Fruit fly (Drosophila melanogaster) whole organism, embryonic: ENCODE results near the gene CG3408.
A peak's percentile ranks its signal among the peaks of the same experiment; 100 is the strongest.

Experiments used
- Aef1 ChIP-seq: fragments of 200-800 bp; sonication (Bioruptor generic); IDR thresholded peaks from 3 replicates; pipeline ENCODE4 v1.3.6; 2022; ENCODE audit warnings: missing biosample characterization, missing genetic modification characterization
- Asciz ChIP-seq: fragments of 200-800 bp; sonication (Bioruptor generic); optimal IDR thresholded peaks from 2 replicates; lab custom pipeline; 2017; ENCODE audit warnings: missing biosample characterization, mild to moderate bottlenecking, missing genetic modification characterization, missing genetic modification reagents
- Atf6 ChIP-seq: fragments of 200-800 bp; sonication (Bioruptor generic); IDR thresholded peaks from 2 replicates; pipeline ENCODE4 v1.3.6; 2022; ENCODE audit warnings: missing biosample characterization, missing genetic modification characterization
- Blimp-1 ChIP-seq: fragments of 200-800 bp; sonication (Bioruptor generic); optimal IDR thresholded peaks from 3 replicates; lab custom pipeline; 2018; ENCODE audit warnings: missing biosample characterization, missing genetic modification characterization, mild to moderate bottlenecking, moderate library complexity, missing genetic modification reagents
- CG10366 ChIP-seq: fragments of 200-800 bp; sonication (Bioruptor generic); IDR thresholded peaks from 2 replicates; pipeline ENCODE4 v1.3.6; 2022; ENCODE audit warnings: missing biosample characterization, missing genetic modification characterization
- CG1233 ChIP-seq: fragments of 200-800 bp; sonication (Bioruptor generic); optimal IDR thresholded peaks from 4 replicates; lab custom pipeline; 2018; ENCODE audit warnings: missing biosample characterization, mild to moderate bottlenecking, missing genetic modification characterization
- CG12391 ChIP-seq: fragments of 200-800 bp; sonication (Bioruptor generic); optimal IDR thresholded peaks from 3 replicates; lab custom pipeline; 2018; ENCODE audit warnings: missing biosample characterization, mild to moderate bottlenecking, missing genetic modification characterization, moderate library complexity
- CG17361 ChIP-seq: fragments of 200-800 bp; sonication (Bioruptor generic); IDR thresholded peaks from 3 replicates; pipeline ENCODE4 v1.3.6; 2022; ENCODE audit warnings: missing biosample characterization, missing genetic modification characterization
- CG2199 ChIP-seq: fragments of 200-800 bp; sonication (Bioruptor generic); IDR thresholded peaks from 3 replicates; pipeline ENCODE4 v1.3.6; 2022; ENCODE audit warnings: missing biosample characterization, missing genetic modification characterization
- CG31441 ChIP-seq: fragments of 200-800 bp; sonication (Bioruptor generic); IDR thresholded peaks from 2 replicates; pipeline ENCODE4 v1.3.6; 2022; ENCODE audit warnings: missing biosample characterization, missing genetic modification characterization
- CG4282 ChIP-seq: fragments of 200-800 bp; sonication (Bioruptor generic); optimal IDR thresholded peaks from 2 replicates; lab custom pipeline; 2016; ENCODE audit warnings: missing biosample characterization, missing genetic modification characterization
- CG4424 ChIP-seq: fragments of 200-800 bp; sonication (Bioruptor generic); optimal IDR thresholded peaks from 3 replicates; lab custom pipeline; 2016; ENCODE audit warnings: missing biosample characterization, missing genetic modification characterization
- CG5245 ChIP-seq: fragments of 200-800 bp; sonication (Bioruptor generic); optimal IDR thresholded peaks from 3 replicates; lab custom pipeline; 2016; ENCODE audit warnings: missing biosample characterization, missing genetic modification characterization
- CG7372 ChIP-seq: fragments of 200-800 bp; sonication (Bioruptor generic); IDR thresholded peaks from 2 replicates; pipeline ENCODE4 v1.3.6; 2022; ENCODE audit warnings: missing biosample characterization, missing genetic modification characterization
- CG7745 ChIP-seq: fragments of 200-800 bp; sonication (Bioruptor generic); optimal IDR thresholded peaks from 2 replicates; lab custom pipeline; 2018; ENCODE audit warnings: missing biosample characterization, mild to moderate bottlenecking, missing genetic modification characterization, moderate library complexity
- Dek ChIP-seq: fragments of 200-800 bp; sonication (Bioruptor generic); optimal IDR thresholded peaks from 3 replicates; lab custom pipeline; 2019; ENCODE audit warnings: missing biosample characterization, mild to moderate bottlenecking, missing genetic modification characterization, moderate library complexity
- Eip74EF ChIP-seq, 2 experiments: fragments of 200-800 bp in 1 of 2; fragments of >200 bp in 1 of 2; sonication (Bioruptor generic) in 1 of 2; optimal IDR thresholded peaks; 2 replicates each; lab custom pipeline; 2017 to 2019; ENCODE audit warnings: missing biosample characterization in 2 of 2, missing genetic modification characterization in 2 of 2, mild to moderate bottlenecking in 1 of 2, moderate library complexity in 1 of 2
- Fer2 ChIP-seq: fragments of 200-800 bp; sonication (Bioruptor generic); optimal IDR thresholded peaks from 2 replicates; lab custom pipeline; 2018; ENCODE audit warnings: missing biosample characterization, mild to moderate bottlenecking, missing genetic modification characterization, moderate library complexity
- HLH54F ChIP-seq: fragments of 200-800 bp; sonication (Bioruptor generic); optimal IDR thresholded peaks from 3 replicates; lab custom pipeline; 2016; ENCODE audit warnings: missing biosample characterization, missing genetic modification characterization
- Hmr ChIP-seq: fragments of 200-800 bp; sonication (Bioruptor generic); optimal IDR thresholded peaks from 3 replicates; lab custom pipeline; 2017; ENCODE audit warnings: mild to moderate bottlenecking, missing biosample characterization, missing genetic modification reagents, missing genetic modification characterization
- Hr3 ChIP-seq: fragments of 200-800 bp; sonication (Bioruptor generic); optimal IDR thresholded peaks from 3 replicates; lab custom pipeline; 2016; ENCODE audit warnings: missing biosample characterization, missing genetic modification characterization
- Hr78 ChIP-seq, 2 experiments: fragments of 200-800 bp in 1 of 2; fragments of >200 bp in 1 of 2; sonication (Bioruptor generic) in 1 of 2; optimal IDR thresholded peaks; 2 replicates each; lab custom pipeline; 2017 to 2019; ENCODE audit warnings: missing biosample characterization in 2 of 2, missing genetic modification characterization in 2 of 2, mild to moderate bottlenecking in 1 of 2, moderate library complexity in 1 of 2
- Rfx ChIP-seq: fragments of 200-800 bp; sonication (Bioruptor generic); IDR thresholded peaks from 2 replicates; pipeline ENCODE4 v1.3.6; 2022; ENCODE audit warnings: missing biosample characterization, missing genetic modification characterization
- abd-A ChIP-seq: fragments of 200-800 bp; sonication (Bioruptor generic); optimal IDR thresholded peaks from 3 replicates; lab custom pipeline; 2019; ENCODE audit warnings: missing biosample characterization, mild to moderate bottlenecking, missing genetic modification characterization, moderate library complexity
- bsh ChIP-seq, 2 experiments: fragments of 200-800 bp; sonication (Bioruptor generic); optimal IDR thresholded peaks; 2 replicates each; lab custom pipeline; 2017 to 2018; ENCODE audit warnings: mild to moderate bottlenecking in 2 of 2, missing biosample characterization in 2 of 2, missing genetic modification characterization in 2 of 2, moderate library complexity in 1 of 2
- crp ChIP-seq, 2 experiments: fragments of 200-800 bp; sonication (Bioruptor generic); optimal IDR thresholded peaks; 2 replicates in 1 of 2; 3 replicates in 1 of 2; lab custom pipeline; 2017; ENCODE audit warnings: missing biosample characterization in 2 of 2, missing genetic modification characterization in 2 of 2, mild to moderate bottlenecking in 1 of 2, moderate library complexity in 1 of 2
- dpn ChIP-seq, 2 experiments: fragments of 200-800 bp; sonication (Bioruptor generic); optimal IDR thresholded peaks; 3 replicates each; lab custom pipeline; 2016; ENCODE audit warnings: missing biosample characterization in 2 of 2, missing genetic modification characterization in 2 of 2
- esg ChIP-seq: fragments of 200-800 bp; sonication (Bioruptor generic); conservative IDR thresholded peaks from 2 replicates; pipeline ENCODE4 v1.3.6; 2022; ENCODE audit warnings: missing biosample characterization, missing genetic modification characterization
- gcm2 ChIP-seq: fragments of 200-800 bp; sonication (Bioruptor generic); optimal IDR thresholded peaks from 2 replicates; lab custom pipeline; 2016; ENCODE audit warnings: missing biosample characterization, missing genetic modification characterization
- gem ChIP-seq: fragments of 200-800 bp; sonication (Bioruptor generic); optimal IDR thresholded peaks from 2 replicates; lab custom pipeline; 2019; ENCODE audit warnings: missing biosample characterization, mild to moderate bottlenecking, missing genetic modification characterization, moderate library complexity
- gsb-n ChIP-seq: fragments of 200-800 bp; sonication (Bioruptor generic); optimal IDR thresholded peaks from 3 replicates; lab custom pipeline; 2018; ENCODE audit warnings: missing biosample characterization, mild to moderate bottlenecking, missing genetic modification characterization
- gt ChIP-seq: fragments of 200-800 bp; sonication (Bioruptor generic); IDR thresholded peaks from 2 replicates; pipeline ENCODE4 v1.3.6; 2022; ENCODE audit warnings: missing biosample characterization, missing genetic modification characterization
- jigr1 ChIP-seq: fragments of 200-800 bp; sonication (Bioruptor generic); IDR thresholded peaks from 3 replicates; pipeline ENCODE4 v1.3.6; 2022; ENCODE audit warnings: missing biosample characterization, missing genetic modification characterization
- lbe ChIP-seq: fragments of 200-800 bp; sonication (Bioruptor generic); optimal IDR thresholded peaks from 2 replicates; lab custom pipeline; 2016; ENCODE audit warnings: missing biosample characterization, mild to moderate bottlenecking, missing genetic modification characterization
- lov ChIP-seq, 2 experiments: fragments of 200-800 bp in 1 of 2; fragments of >200 bp in 1 of 2; sonication (Bioruptor generic) in 1 of 2; IDR thresholded peaks in 1 of 2; optimal IDR thresholded peaks in 1 of 2; 2 replicates in 1 of 2; 3 replicates in 1 of 2; pipeline versions ENCODE4 v1.3.6 to Lab custom; 2017 to 2022; ENCODE audit warnings: missing biosample characterization in 1 of 2, missing genetic modification characterization in 1 of 2
- nerfin-2 ChIP-seq: fragments of 200-800 bp; sonication (Bioruptor generic); IDR thresholded peaks from 2 replicates; pipeline ENCODE4 v1.3.6; 2022; ENCODE audit warnings: missing biosample characterization, missing genetic modification characterization; ENCODE audit not compliant: partially characterized antibody
- org-1 ChIP-seq: fragments of 200-800 bp; sonication (Bioruptor generic); optimal IDR thresholded peaks from 2 replicates; lab custom pipeline; 2017; ENCODE audit warnings: missing biosample characterization, missing genetic modification characterization
- pan ChIP-seq, 4 experiments: fragments of >200 bp in 3 of 4; fragments of 200-800 bp in 1 of 4; sonication (Bioruptor generic) in 1 of 4; optimal IDR thresholded peaks in 3 of 4; IDR thresholded peaks in 1 of 4; 2 replicates each; pipeline versions ENCODE4 v1.3.6 to Lab custom; 2017 to 2022; ENCODE audit warnings: missing biosample characterization in 2 of 4, missing genetic modification characterization in 2 of 4, mixed read lengths in 1 of 4
- phol ChIP-seq: fragments of 200-800 bp; sonication (Bioruptor generic); optimal IDR thresholded peaks from 3 replicates; lab custom pipeline; 2018; ENCODE audit warnings: missing biosample characterization, mild to moderate bottlenecking, missing genetic modification characterization, moderate library complexity
- row ChIP-seq: fragments of 200-800 bp; sonication (Bioruptor generic); IDR thresholded peaks from 3 replicates; pipeline ENCODE4 v1.3.6; 2022; ENCODE audit warnings: missing biosample characterization, missing genetic modification characterization
- slbo ChIP-seq: fragments of 200-800 bp; sonication (Bioruptor generic); IDR thresholded peaks from 2 replicates; pipeline ENCODE4 v1.3.6; 2022; ENCODE audit warnings: missing biosample characterization, missing genetic modification characterization
- sna ChIP-seq: fragments of 200-800 bp; sonication (Bioruptor generic); IDR thresholded peaks from 2 replicates; pipeline ENCODE4 v1.3.6; 2022; ENCODE audit warnings: missing biosample characterization, missing genetic modification characterization; ENCODE audit not compliant: partially characterized antibody
- sob ChIP-seq: fragments of 200-800 bp; sonication (Bioruptor generic); IDR thresholded peaks from 2 replicates; pipeline ENCODE4 v1.3.6; 2022; ENCODE audit warnings: missing biosample characterization, missing genetic modification characterization
- trem ChIP-seq: fragments of 200-800 bp; optimal IDR thresholded peaks from 3 replicates; lab custom pipeline; 2019; ENCODE audit warnings: missing biosample characterization, mild to moderate bottlenecking, missing genetic modification characterization, moderate library complexity
- trh ChIP-seq: fragments of 200-800 bp; sonication (Bioruptor generic); optimal IDR thresholded peaks from 2 replicates; lab custom pipeline; 2016; ENCODE audit warnings: missing biosample characterization, missing genetic modification characterization
- ttk ChIP-seq: fragments of 200-800 bp; sonication (Bioruptor generic); IDR thresholded peaks from 2 replicates; pipeline ENCODE4 v2.1.2; 2022; ENCODE audit warnings: missing biosample characterization, missing genetic modification characterization
- unc-4 ChIP-seq: fragments of 200-800 bp; sonication (Bioruptor generic); IDR thresholded peaks from 2 replicates; pipeline ENCODE4 v1.3.6; 2022; ENCODE audit warnings: missing biosample characterization, missing genetic modification characterization; ENCODE audit not compliant: partially characterized antibody
- wdn ChIP-seq: fragments of 200-800 bp; sonication (Bioruptor generic); IDR thresholded peaks from 2 replicates; pipeline ENCODE4 v1.3.6; 2022; ENCODE audit warnings: missing biosample characterization, missing genetic modification characterization

The CG3408 gene

DNA sequence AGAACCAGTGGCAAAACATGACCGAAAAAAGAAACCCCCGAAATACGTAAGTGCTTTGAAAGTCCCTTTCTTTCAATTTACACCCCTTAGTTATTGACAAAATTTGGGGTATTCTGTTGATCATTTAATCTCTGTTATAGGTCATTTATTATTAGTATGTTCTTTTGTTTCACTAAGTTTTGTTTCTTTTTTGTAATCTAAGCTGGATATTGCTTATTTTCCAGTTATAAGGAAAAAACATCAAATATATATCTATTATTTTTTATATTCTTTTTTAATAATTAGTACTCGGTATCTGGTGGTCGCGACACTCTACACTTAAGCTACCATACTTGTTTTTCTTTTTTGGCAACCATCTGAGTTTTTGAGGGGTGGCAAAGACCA, 738 bp downstream of the CG3408 start (continued):
- TF ChIP-seq abd-A (tag; lab: Kevin White, UChicago) (no peak), lov (optimal IDR thresholded peaks at IDR 0.05; lab: Kevin White, UChicago) (no peak), lov (GFP tag; IDR thresholded peaks at IDR 0.05; lab: Robert Waterston, UW) (no peak), jigr1 (GFP tag; lab: Robert Waterston, UW) (no peak), slbo (GFP tag; lab: Robert Waterston, UW) (peak; percentile 36; the same call in 1 of the 2 replicates), CG1233 (GFP tag; lab: Kevin White, UChicago) (no peak), trh (GFP tag; lab: Kevin White, UChicago) (peak; percentile 0), Hr78 (GFP tag; optimal IDR thresholded peaks at IDR 0.05; lab: Kevin White, UChicago) (peak in 1 of 2 experiments; percentile 20), crp (GFP tag; optimal IDR thresholded peaks at IDR 0.05; lab: Kevin White, UChicago) (peak in 1 of 2 experiments; percentile 6), Atf6 (GFP tag; lab: Robert Waterston, UW) (peak; percentile 51; the same call in 1 of the 2 replicates), nerfin-2 (GFP tag; lab: Robert Waterston, UW) (no peak), pan (optimal IDR thresholded peaks at IDR 0.05; lab: Kevin White, UChicago) (peak in 1 of 2 experiments; percentile 29), pan (GFP tag; optimal IDR thresholded peaks at IDR 0.05 in 1 of 2, IDR thresholded peaks at IDR 0.05 in 1 of 2) (peak in 1 of 2 experiments; percentile 28), gsb-n (peak; percentile 79), CG12391 (tag; lab: Kevin White, UChicago) (peak; percentile 77), unc-4 (no peak), Hmr (peak; percentile 67), Fer2 (tag; lab: Kevin White, UChicago) (no peak), CG7372 (peak; percentile 37; the same call in 1 of the 2 replicates), Aef1 (peak; percentile 17; the same call in 1 of the 3 replicates), Dek (tag; lab: Kevin White, UChicago) (peak; percentile 54), gt (no peak), sna (GFP tag; lab: Robert Waterston, UW) (no peak), wdn (GFP tag; lab: Robert Waterston, UW) (peak; percentile 40; the same call in 1 of the 2 replicates), org-1 (GFP tag; lab: Kevin White, UChicago) (peak; percentile 24), CG2199 (GFP tag; lab: Robert Waterston, UW) (no peak), Blimp-1 (GFP tag; lab: Kevin White, UChicago) (peak; percentile 72), gem (tag; lab: Kevin White, UChicago) (peak; percentile 89), Asciz (GFP tag; lab: Kevin White, UChicago) (peak; percentile 63), CG17361 (GFP tag; lab: Robert Waterston, UW) (peak; percentile 74), ttk (peak; percentile 57; the same call in 1 of the 2 replicates), lbe (GFP tag; lab: Kevin White, UChicago) (no peak), sob (0 out of 2 replicates have a peak, but pooled peaks have one; percentile 21), gcm2 (GFP tag; lab: Kevin White, UChicago) (no peak), esg (GFP tag; lab: Robert Waterston, UW) (0 out of 2 replicates have a peak, but pooled peaks have one; percentile 13), dpn (GFP tag; optimal IDR thresholded peaks at IDR 0.05; lab: Kevin White, UChicago) (peak in 1 of 2 experiments; percentile 0), CG7745 (peak; percentile 39), row (peak; percentile 90), Eip74EF (GFP tag; optimal IDR thresholded peaks at IDR 0.05; lab: Kevin White, UChicago) (peak in 1 of 2 experiments; percentile 3), CG4424 (GFP tag; lab: Kevin White, UChicago) (peak; percentile 29), trem (tag; lab: Kevin White, UChicago) (peak; percentile 59), CG10366 (GFP tag; lab: Robert Waterston, UW) (peak; percentile 31; the same call in 1 of the 2 replicates), CG5245 (peak; percentile 27), phol (peak; percentile 80), HLH54F (GFP tag; lab: Kevin White, UChicago) (no peak), Hr3 (GFP tag; lab: Kevin White, UChicago) (peak; percentile 53), Rfx (no peak; the same call in 1 of the 2 replicates), CG31441 (peak; percentile 74), CG4282 (GFP tag; lab: Kevin White, UChicago) (no peak), bsh (GFP tag; optimal IDR thresholded peaks at IDR 0.05; lab: Kevin White, UChicago) (peak in 1 of 2 experiments; percentile 75)
